Fruit fly (Drosophila melanogaster): ENCODE results near the gene Rh4.

DNA sequence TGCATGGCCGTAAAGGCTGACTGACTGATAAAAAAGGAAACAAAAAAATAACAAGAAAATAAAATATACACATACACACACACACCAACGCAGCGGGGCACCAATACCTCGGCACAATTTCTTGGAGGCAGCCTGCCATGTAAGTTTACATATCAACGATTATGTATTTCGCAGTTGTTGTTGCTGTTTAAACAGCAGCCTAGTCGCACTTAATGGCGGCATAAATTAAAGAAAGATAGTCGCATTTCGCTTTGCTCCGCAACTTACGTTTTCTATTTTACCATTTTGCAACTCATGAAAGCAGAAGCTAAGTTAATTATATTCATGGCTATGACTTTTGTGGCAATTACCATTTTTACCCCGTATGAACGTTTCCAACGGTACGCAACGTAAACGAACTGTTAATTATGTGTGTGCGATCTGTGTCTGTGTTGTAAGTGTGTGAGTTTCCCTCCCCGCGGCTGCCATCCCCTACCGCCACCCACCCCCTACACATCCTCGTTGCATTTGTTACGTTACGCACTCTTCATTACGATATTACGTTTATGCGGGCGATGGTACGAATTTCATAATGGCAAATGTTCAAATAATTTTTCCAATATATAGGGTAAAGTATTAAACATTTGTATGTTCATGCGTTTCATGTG lies 7.8 kb downstream of the Rh4 start:
- TF ChIP-seq OdsH (GFP tag; optimal IDR thresholded peaks at IDR 0.05): no peak
- TF ChIP-seq Mio (GFP tag; optimal IDR thresholded peaks at IDR 0.05): no peak
- TF ChIP-seq Jra (GFP tag; optimal IDR thresholded peaks at IDR 0.05): no peak
- TF ChIP-seq fru (GFP tag; optimal IDR thresholded peaks at IDR 0.05): no peak
- no peak for TF ChIP-seq tai (GFP tag; optimal IDR thresholded peaks at IDR 0.05)

Measured in whole organism, wandering third instar larva.